Worm (Caenorhabditis elegans) whole organism, L2 larva: Measurements from ENCODE around the gene eppl-1.

Experiments used
- F13H6.1 ChIP-seq: sonication (generic microtip); optimal IDR thresholded peaks from 2 replicates; lab custom pipeline; 2016; ENCODE audit warnings: missing genetic modification characterization, missing compliant biosample characterization
- Y55F3AM.14 ChIP-seq: fragments of 200-800 bp; sonication (Bioruptor generic); optimal IDR thresholded peaks from 2 replicates; lab custom pipeline; 2018; ENCODE audit warnings: mild to moderate bottlenecking, missing genetic modification characterization, missing compliant biosample characterization
- lin-13 ChIP-seq: fragments of 150-350 bp; optimal IDR thresholded peaks from 2 replicates; lab custom pipeline; 2014; ENCODE audit warnings: missing biosample characterization, missing genetic modification reagents, missing genetic modification characterization
- nhr-25 ChIP-seq: fragments of 150-350 bp; sonication (generic microtip); optimal IDR thresholded peaks from 3 replicates; lab custom pipeline; 2014; ENCODE audit warnings: missing biosample characterization, missing genetic modification characterization
- nhr-77 ChIP-seq: fragments of 150-350 bp; optimal IDR thresholded peaks from 2 replicates; lab custom pipeline; 2014; ENCODE audit warnings: missing biosample characterization, missing genetic modification characterization
- snpc-4 ChIP-seq: fragments of 150-350 bp; optimal IDR thresholded peaks from 2 replicates; lab custom pipeline; 2014; ENCODE audit warnings: missing biosample characterization, missing genetic modification characterization
- zag-1 ChIP-seq: fragments of 150-350 bp; optimal IDR thresholded peaks from 2 replicates; lab custom pipeline; 2014; ENCODE audit warnings: missing biosample characterization, missing genetic modification characterization

DNA sequence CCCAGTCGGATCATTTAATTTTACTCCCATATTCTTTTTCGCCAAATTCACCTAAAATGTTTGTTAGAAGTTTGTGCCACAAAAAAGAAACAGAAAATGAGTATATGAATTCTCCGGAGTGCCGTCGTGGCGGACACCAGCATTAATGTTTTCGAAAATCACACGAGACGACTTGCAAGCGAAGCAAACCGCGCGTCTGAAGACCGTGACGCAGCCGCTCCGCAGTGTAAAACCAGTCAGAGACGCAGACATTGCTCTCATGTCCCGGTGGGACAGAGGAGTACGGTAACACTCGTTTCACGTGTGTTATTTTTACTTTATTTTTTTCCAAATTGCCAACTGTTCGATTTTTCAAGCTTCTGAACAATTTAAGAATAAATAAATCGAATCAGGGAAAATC lies 18.9 kb downstream of the eppl-1 start, which contains the start of the genes T26A8.4 and pdtf-1:
- TF ChIP-seq Y55F3AM.14 (GFP tag; lab: Kevin White, UChicago) = peak; percentile 83
- peak; percentile 95 for TF ChIP-seq lin-13 (GFP tag; lab: Kevin White, UChicago)
- TF ChIP-seq snpc-4 = peak; percentile 94
- TF ChIP-seq zag-1 (tag; lab: Kevin White, UChicago) = peak; percentile 87
- TF ChIP-seq nhr-77 = peak; percentile 39
- TF ChIP-seq F13H6.1 (tag; lab: Kevin White, UChicago) = peak; percentile 88
- peak; percentile 96 for TF ChIP-seq nhr-25
